Worm (Caenorhabditis elegans) whole organism, L1 larva: ENCODE results near the gene C29F9.9.

ENCODE experiments used
- C16A3.4 ChIP-seq: fragments of 150-350 bp; optimal IDR thresholded peaks from 2 replicates; lab custom pipeline; 2014; ENCODE audit warnings: missing biosample characterization, missing genetic modification characterization
- dsc-1 ChIP-seq: sonication (generic microtip); optimal IDR thresholded peaks from 2 replicates; lab custom pipeline; 2016; ENCODE audit warnings: mild to moderate bottlenecking, missing genetic modification characterization, missing compliant biosample characterization
- egl-27 ChIP-seq, 2 experiments: fragments of 150-350 bp in 1 of 2; sonication (generic microtip); optimal IDR thresholded peaks; 3 replicates each; lab custom pipeline; 2017 to 2018; ENCODE audit warnings: missing biosample characterization in 2 of 2, missing genetic modification characterization in 2 of 2, missing genetic modification reagents in 2 of 2
- isw-1 ChIP-seq: fragments of 200-800 bp; sonication (Bioruptor generic); IDR thresholded peaks from 2 replicates; pipeline ENCODE4 v1.3.6; 2022; ENCODE audit warnings: missing genetic modification characterization, missing compliant biosample characterization
- lin-35 ChIP-seq, 2 experiments: fragments of 150-350 bp; optimal IDR thresholded peaks; 2 replicates each; lab custom pipeline; 2014; ENCODE audit warnings: missing biosample characterization in 2 of 2, missing genetic modification characterization in 2 of 2, missing genetic modification reagents in 2 of 2

DNA sequence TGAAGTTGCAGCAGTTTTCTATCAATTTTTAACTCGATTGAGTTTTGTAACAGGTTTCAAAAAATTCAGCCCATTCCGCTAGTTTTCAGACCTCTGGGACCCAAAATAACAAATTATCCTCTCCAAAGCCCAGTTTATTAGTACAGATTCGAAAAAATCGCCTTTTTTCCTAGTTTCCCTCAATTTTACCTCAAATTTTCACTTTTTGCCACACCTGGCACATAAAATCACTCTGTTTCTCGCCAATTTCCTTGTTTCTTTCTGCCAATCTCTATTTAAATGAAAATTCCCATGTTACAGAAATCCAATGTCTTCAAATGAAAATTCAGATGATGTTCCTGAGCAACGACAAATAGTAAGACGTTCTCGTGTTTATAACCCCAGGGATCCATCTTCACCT is 33.4 kb upstream of the C29F9.9 start, which contains the start of gene pals-22:
- no peak for TF ChIP-seq dsc-1 (tag; lab: Kevin White, UChicago)
- TF ChIP-seq lin-35 (GFP tag; optimal IDR thresholded peaks at IDR 0.05; lab: Kevin White, UChicago), result no peak
- no peak for TF ChIP-seq isw-1
- no peak for TF ChIP-seq egl-27 (tag; optimal IDR thresholded peaks at IDR 0.05; lab: Kevin White, UChicago)
- no peak for TF ChIP-seq C16A3.4
